Worm (Caenorhabditis elegans): ENCODE measurements around the gene slc-36.5.

The slc-36.5 gene

DNA sequence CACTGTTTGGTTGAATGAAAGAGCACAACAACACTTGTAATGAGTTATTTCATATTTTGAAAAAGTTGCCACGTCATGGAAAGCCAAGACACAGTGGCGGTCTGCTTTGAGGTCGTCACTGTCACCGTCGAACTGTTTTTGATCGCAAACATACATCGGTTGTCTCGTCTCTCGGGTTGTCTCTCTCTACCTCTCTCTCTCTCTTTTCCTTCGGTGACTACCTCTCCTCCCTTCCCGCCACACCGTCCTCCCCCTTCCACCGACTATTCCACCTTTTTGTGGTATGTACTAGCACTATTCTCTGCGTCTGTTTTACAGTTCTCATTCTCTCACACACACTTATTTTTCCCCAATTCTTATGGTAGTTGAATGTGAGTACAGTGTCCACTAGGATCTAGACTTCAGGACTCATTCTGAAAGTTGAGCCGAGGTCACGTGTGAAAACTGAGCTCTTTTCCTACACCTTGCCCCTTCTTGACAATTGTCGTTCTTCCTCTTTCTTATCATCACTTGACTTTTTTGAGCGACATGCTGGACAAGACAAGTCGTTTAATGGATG is 43.0 kb downstream of the slc-36.5 start:
- no peak for TF ChIP-seq daf-16 (GFP tag; optimal IDR thresholded peaks at IDR 0.05)
- peak; percentile 52 for TF ChIP-seq daf-16 (tag; optimal IDR thresholded peaks at IDR 0.05)
- TF ChIP-seq mes-2 (tag; optimal IDR thresholded peaks at IDR 0.05; ENCODE audit: poor library complexity, severe bottlenecking) = peak; percentile 22
- peak; percentile 22 for TF ChIP-seq dve-1 (tag; optimal IDR thresholded peaks at IDR 0.05; ENCODE audit: insufficient read depth)
- TF ChIP-seq set-16 (GFP tag; IDR thresholded peaks at IDR 0.05) = 0 out of 2 replicates have a peak, but pooled peaks have one; percentile 17
- peak in 1 of 2 experiments; percentile 69 for TF ChIP-seq unc-62 (GFP tag; optimal IDR thresholded peaks at IDR 0.05 in 1 of 2)
- no peak for TF ChIP-seq unc-62 (tag; optimal IDR thresholded peaks at IDR 0.05)
- TF ChIP-seq hmg-1.1 (GFP tag; IDR thresholded peaks at IDR 0.05) = peak; percentile 43
- no peak for TF ChIP-seq mxl-2 (GFP tag; conservative IDR thresholded peaks at IDR 0.05)
- TF ChIP-seq mep-1 (tag; optimal IDR thresholded peaks at IDR 0.05) = peak; percentile 55
- TF ChIP-seq aha-1 (tag) = peak; percentile 97
- peak; percentile 74 for TF ChIP-seq nhr-28 (tag; optimal IDR thresholded peaks at IDR 0.05)
- peak; percentile 54 for TF ChIP-seq dmd-6 (GFP tag; IDR thresholded peaks at IDR 0.05)
- TF ChIP-seq lim-7 (GFP tag; IDR thresholded peaks at IDR 0.05) = no peak
- TF ChIP-seq mxl-3 (GFP tag; optimal IDR thresholded peaks at IDR 0.05) = peak; percentile 73
- no peak for TF ChIP-seq F49E8.2 (tag; optimal IDR thresholded peaks at IDR 0.05; ENCODE audit: borderline replicate concordance)
- TF ChIP-seq nhr-48 (tag; optimal IDR thresholded peaks at IDR 0.05) = peak; percentile 33
- no peak for TF ChIP-seq lin-13 (GFP tag; optimal IDR thresholded peaks at IDR 0.05)
- peak; percentile 5 for TF ChIP-seq nhr-11 (tag; optimal IDR thresholded peaks at IDR 0.05)
- TF ChIP-seq hlh-11 (tag; optimal IDR thresholded peaks at IDR 0.05) = peak; percentile 79
- TF ChIP-seq lin-1 (GFP tag; IDR thresholded peaks at IDR 0.05) = peak; percentile 61; the same call in 1 of the 2 replicates
- TF ChIP-seq nhr-25 (tag; optimal IDR thresholded peaks at IDR 0.05; ENCODE audit: borderline replicate concordance, insufficient read depth) = peak; percentile 18
- TF ChIP-seq ceh-32 (tag; optimal IDR thresholded peaks at IDR 0.05; ENCODE audit: poor library complexity) = no peak
- peak in 1 of 2 experiments; percentile 26 for TF ChIP-seq lsy-2 (tag; optimal IDR thresholded peaks at IDR 0.05)
- TF ChIP-seq nhr-6 (tag; optimal IDR thresholded peaks at IDR 0.05) = peak; percentile 24
- peak; percentile 66 for TF ChIP-seq hlh-30 (tag; optimal IDR thresholded peaks at IDR 0.05; ENCODE audit: insufficient read depth)
- no peak for TF ChIP-seq lin-29 (GFP tag; IDR thresholded peaks at IDR 0.05)

DNA sequence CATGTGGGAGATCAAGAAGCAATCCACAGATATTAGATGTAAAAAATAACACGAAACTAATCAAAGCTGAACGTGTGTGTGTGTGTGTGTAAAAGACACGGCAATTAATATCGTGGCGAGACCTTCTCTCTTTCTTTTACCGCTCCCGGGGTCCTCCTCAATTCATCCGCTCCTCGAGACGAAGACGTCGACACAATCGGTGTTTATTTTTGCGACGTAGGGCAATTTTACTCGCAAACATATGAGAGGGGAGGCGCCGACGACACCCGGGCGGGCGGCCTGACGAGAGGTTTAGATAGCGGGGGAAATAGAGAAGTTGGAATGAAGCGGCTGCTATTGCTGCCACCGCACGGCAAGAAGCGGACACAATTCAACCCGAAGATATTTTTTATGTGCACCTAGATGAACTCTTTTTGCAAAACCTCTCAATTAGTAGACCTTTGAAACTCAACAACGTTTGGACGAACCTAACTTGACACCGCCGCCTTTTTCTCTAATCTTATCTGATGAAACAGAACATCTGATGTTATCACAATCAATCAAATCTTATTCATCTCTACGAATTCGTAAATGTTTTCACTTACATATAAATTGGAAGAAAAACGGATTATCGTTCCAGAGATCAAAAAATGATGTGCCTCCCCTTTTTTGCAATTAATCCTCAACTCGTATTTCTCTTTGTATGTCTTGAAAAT is 44.0 kb downstream of the slc-36.5 start:
- TF ChIP-seq mxl-3 (GFP tag; optimal IDR thresholded peaks at IDR 0.05) = peak; percentile 7
- peak; percentile 34; the same call in 1 of the 2 replicates for TF ChIP-seq set-16 (GFP tag; IDR thresholded peaks at IDR 0.05)
- TF ChIP-seq hmg-1.1 (GFP tag; IDR thresholded peaks at IDR 0.05) = 0 out of 2 replicates have a peak, but pooled peaks have one; percentile 12
- peak in 1 of 2 experiments; percentile 76 for TF ChIP-seq unc-62 (GFP tag; optimal IDR thresholded peaks at IDR 0.05 in 1 of 2)
- TF ChIP-seq unc-62 (tag; optimal IDR thresholded peaks at IDR 0.05) = no peak
- no peak for TF ChIP-seq T20F7.1 (GFP tag; optimal IDR thresholded peaks at IDR 0.05)
- TF ChIP-seq unc-39 (tag; optimal IDR thresholded peaks at IDR 0.05) = no peak
- TF ChIP-seq hlh-30 (tag; optimal IDR thresholded peaks at IDR 0.05; ENCODE audit: insufficient read depth) = peak; percentile 19
- peak in 1 of 2 experiments; percentile 17 for TF ChIP-seq daf-16 (GFP tag; optimal IDR thresholded peaks at IDR 0.05)
- no peak for TF ChIP-seq daf-16 (tag; optimal IDR thresholded peaks at IDR 0.05)
- peak in 1 of 2 experiments; percentile 8 for TF ChIP-seq mdl-1 (tag; optimal IDR thresholded peaks at IDR 0.05)
- peak; percentile 23 for TF ChIP-seq hlh-11 (tag; optimal IDR thresholded peaks at IDR 0.05)
- peak; percentile 55 for TF ChIP-seq aha-1 (tag)

DNA sequence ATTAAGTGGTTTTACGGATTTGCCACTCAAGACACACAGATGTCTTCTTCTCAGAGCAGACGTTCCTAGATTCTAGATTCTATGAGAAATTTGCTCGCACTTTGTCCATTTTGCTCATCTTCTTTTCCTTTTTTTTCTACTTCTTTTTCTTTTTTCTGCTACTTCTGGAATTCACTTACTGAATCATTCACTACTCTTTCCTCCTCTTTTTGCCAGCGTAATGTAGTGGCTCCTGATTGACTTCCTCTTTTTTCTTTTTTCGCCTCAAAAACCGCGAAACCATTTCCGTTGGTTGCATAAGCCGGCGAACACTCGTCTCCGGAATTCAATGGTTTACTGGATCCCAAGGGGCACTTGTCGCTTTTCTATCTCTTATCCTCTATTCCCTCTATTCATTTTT is 44.6 kb downstream of the slc-36.5 start:
- TF ChIP-seq fkh-10 (GFP tag; optimal IDR thresholded peaks at IDR 0.05) = no peak
- TF ChIP-seq mxl-2 (GFP tag; conservative IDR thresholded peaks at IDR 0.05) = no peak
- peak; percentile 51 for TF ChIP-seq ces-1 (GFP tag; optimal IDR thresholded peaks at IDR 0.05)
- TF ChIP-seq spr-1 (tag; optimal IDR thresholded peaks at IDR 0.05) = no peak
- TF ChIP-seq nhr-6 (tag; optimal IDR thresholded peaks at IDR 0.05) = no peak
- no peak for TF ChIP-seq arid-1 (GFP tag; conservative IDR thresholded peaks at IDR 0.05)
